Worm (Caenorhabditis elegans): ENCODE measurements around the gene twk-25.
A peak's percentile ranks its signal among the peaks of the same experiment; 100 is the strongest.

twk-25 gene

DNA sequence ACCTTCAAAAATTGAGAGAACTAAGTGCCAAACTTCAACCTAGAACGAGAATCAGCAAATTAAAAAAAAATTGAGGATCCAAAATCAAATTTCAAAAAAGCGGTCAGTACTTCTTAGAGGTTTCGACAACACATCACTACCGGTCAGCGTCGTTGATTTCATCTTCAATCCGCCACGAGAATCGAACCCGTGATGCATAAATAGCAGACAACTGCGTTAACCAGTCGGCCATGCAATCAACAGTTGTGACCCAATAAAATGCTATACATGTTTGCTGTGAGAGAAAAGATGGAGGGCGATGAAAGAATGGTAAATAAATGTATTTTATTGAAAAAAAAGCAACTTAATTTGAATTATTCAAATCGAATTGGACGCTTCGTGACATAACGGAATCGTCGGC is 45.2 kb downstream of the twk-25 start (continued):
- TF ChIP-seq efl-1 (GFP tag; optimal IDR thresholded peaks at IDR 0.05) (peak; percentile 32), ztf-6 (GFP tag; IDR thresholded peaks at IDR 0.05) (no peak), dpl-1 (GFP tag; optimal IDR thresholded peaks at IDR 0.05) (peak; percentile 21), attf-6 (GFP tag; IDR thresholded peaks at IDR 0.05) (no peak), ztf-26 (tag; optimal IDR thresholded peaks at IDR 0.05) (peak; percentile 67), attf-3 (GFP tag; conservative IDR thresholded peaks at IDR 0.05) (peak; percentile 61; the same call in 1 of the 2 replicates), B0019.2 (GFP tag; conservative IDR thresholded peaks at IDR 0.05) (no peak; the same call in 1 of the 2 replicates), snpc-1.1 (tag; optimal IDR thresholded peaks at IDR 0.05; ENCODE audit: insufficient read depth) (peak; percentile 38), chd-7 (tag; optimal IDR thresholded peaks at IDR 0.05) (no peak), die-1 (tag; optimal IDR thresholded peaks at IDR 0.05) (peak; percentile 86), Y67H2A.10 (GFP tag; conservative IDR thresholded peaks at IDR 0.05) (no peak), madf-8 (GFP tag; conservative IDR thresholded peaks at IDR 0.05) (no peak), nfyb-1 (GFP tag; IDR thresholded peaks at IDR 0.05) (no peak), lir-1 (GFP tag; conservative IDR thresholded peaks at IDR 0.05) (no peak), nhr-90 (tag; optimal IDR thresholded peaks at IDR 0.05) (peak; percentile 88), B0336.3 (GFP tag; IDR thresholded peaks at IDR 0.05) (no peak), ztf-25 (GFP tag; IDR thresholded peaks at IDR 0.05) (peak; percentile 62; the same call in 1 of the 2 replicates), mel-28 (tag; optimal IDR thresholded peaks at IDR 0.05; ENCODE audit: borderline replicate concordance) (no peak), madf-3 (GFP tag; IDR thresholded peaks at IDR 0.05) (0 out of 2 replicates have a peak, but pooled peaks have one; percentile 20), hsf-1 (GFP tag; IDR thresholded peaks at IDR 0.05) (no peak), egrh-3 (GFP tag; IDR thresholded peaks at IDR 0.05) (no peak; the same call in 1 of the 2 replicates), repo-1 (tag; optimal IDR thresholded peaks at IDR 0.05) (no peak), ztf-22 (GFP tag; optimal IDR thresholded peaks at IDR 0.05) (no peak), F52B5.7 (tag; optimal IDR thresholded peaks at IDR 0.05) (no peak), F55B11.4 (tag; optimal IDR thresholded peaks at IDR 0.05; ENCODE audit: borderline replicate concordance, insufficient read depth) (no peak), rec-8 (tag; optimal IDR thresholded peaks at IDR 0.05) (peak; percentile 84 to 89), akir-1 (GFP tag; optimal IDR thresholded peaks at IDR 0.05) (peak; percentile 32), F57A8.1 (GFP tag; optimal IDR thresholded peaks at IDR 0.05) (no peak), nfya-1 (tag; optimal IDR thresholded peaks at IDR 0.05; ENCODE audit: borderline replicate concordance, insufficient read depth) (no peak), nhr-179 (tag; optimal IDR thresholded peaks at IDR 0.05) (peak; percentile 17), gei-17 (GFP tag; optimal IDR thresholded peaks at IDR 0.05) (no peak), F39B2.1 (GFP tag; IDR thresholded peaks at IDR 0.05) (no peak), lag-1 (GFP tag; IDR thresholded peaks at IDR 0.05) (no peak), ceh-100 (GFP tag; IDR thresholded peaks at IDR 0.05) (peak; percentile 44; the same call in 1 of the 2 replicates), aptf-3 (GFP tag; IDR thresholded peaks at IDR 0.05) (0 out of 2 replicates have a peak, but pooled peaks have one; percentile 59), hrde-1 (tag; optimal IDR thresholded peaks at IDR 0.05; ENCODE audit: borderline replicate concordance) (peak; percentile 50), fkh-3 (tag; optimal IDR thresholded peaks at IDR 0.05) (no peak), pha-4 (tag; optimal IDR thresholded peaks at IDR 0.05) (no peak), let-526 (GFP tag; IDR thresholded peaks at IDR 0.05) (no peak), lin-40 (tag; optimal IDR thresholded peaks at IDR 0.05) (no peak), F57C9.4 (tag; optimal IDR thresholded peaks at IDR 0.05) (no peak), ets-4 (GFP tag; optimal IDR thresholded peaks at IDR 0.05) (no peak), snpc-3.4 (tag; optimal IDR thresholded peaks at IDR 0.05) (peak; percentile 88), ceh-79 (tag; optimal IDR thresholded peaks at IDR 0.05) (peak; percentile 20), tbp1 (GFP tag; optimal IDR thresholded peaks at IDR 0.05) (peak; percentile 99), lin-26 (GFP tag; IDR thresholded peaks at IDR 0.05) (peak; percentile 85), him-1 (tag; optimal IDR thresholded peaks at IDR 0.05) (peak; percentile 96), K11D2.4 (GFP tag; IDR thresholded peaks at IDR 0.05) (no peak)

All from whole organism, young adult.